Worm (Caenorhabditis elegans) whole organism, L4 larva: ENCODE measurements around the gene rog-1.

Experiments
- D1046.2 ChIP-seq: fragments of 200-800 bp; sonication (Bioruptor generic); IDR thresholded peaks from 2 replicates; pipeline ENCODE4 v1.3.6; 2022; ENCODE audit warnings: missing genetic modification characterization, missing compliant biosample characterization
- F10B5.3 ChIP-seq: sonication (generic microtip); optimal IDR thresholded peaks from 2 replicates; lab custom pipeline; 2016; ENCODE audit warnings: mild to moderate bottlenecking, missing genetic modification characterization, missing compliant biosample characterization
- F37D6.2 ChIP-seq: sonication (generic microtip); optimal IDR thresholded peaks from 2 replicates; lab custom pipeline; 2016; ENCODE audit warnings: mild to moderate bottlenecking, missing genetic modification characterization, missing compliant biosample characterization
- F44E2.7 ChIP-seq: fragments of 200-800 bp; sonication (Bioruptor generic); IDR thresholded peaks from 2 replicates; pipeline ENCODE4 v2.1.2; 2022; ENCODE audit warnings: missing genetic modification characterization, missing compliant biosample characterization
- F49E8.2 ChIP-seq: sonication (generic microtip); optimal IDR thresholded peaks from 2 replicates; lab custom pipeline; 2016; ENCODE audit warnings: missing compliant biosample characterization, mild to moderate bottlenecking, missing genetic modification characterization, borderline replicate concordance
- T20F7.1 ChIP-seq: fragments of 200-800 bp; sonication (Bioruptor generic); optimal IDR thresholded peaks from 2 replicates; lab custom pipeline; 2018; ENCODE audit warnings: mild to moderate bottlenecking, missing genetic modification characterization, missing compliant biosample characterization
- T26A8.4 ChIP-seq: fragments of 200-800 bp; sonication (Bioruptor generic); IDR thresholded peaks from 2 replicates; pipeline ENCODE4 v1.3.6; 2022; ENCODE audit warnings: missing genetic modification characterization, missing compliant biosample characterization
- Y105C5A.15 ChIP-seq: fragments of 200-800 bp; sonication (Bioruptor generic); IDR thresholded peaks from 2 replicates; pipeline ENCODE4 v1.3.6; 2022; ENCODE audit warnings: missing genetic modification characterization, missing compliant biosample characterization
- Y48G9A.11 ChIP-seq: fragments of 200-800 bp; sonication (Bioruptor generic); IDR thresholded peaks from 2 replicates; pipeline ENCODE4 v1.3.6; 2022; ENCODE audit warnings: missing genetic modification reagents, missing genetic modification characterization, missing compliant biosample characterization
- Y5F2A.4 ChIP-seq: fragments of 200-800 bp; sonication (Bioruptor generic); optimal IDR thresholded peaks from 2 replicates; lab custom pipeline; 2018; ENCODE audit warnings: mild to moderate bottlenecking, missing genetic modification characterization, missing compliant biosample characterization
- Y75B8A.6 ChIP-seq: fragments of 200-800 bp; sonication (Bioruptor generic); IDR thresholded peaks from 2 replicates; pipeline ENCODE4 v1.3.6; 2022; ENCODE audit warnings: missing genetic modification reagents, missing genetic modification characterization, missing compliant biosample characterization
- ZK337.2 ChIP-seq: fragments of 200-800 bp; sonication (Bioruptor generic); IDR thresholded peaks from 2 replicates; pipeline ENCODE4 v1.3.6; 2022; ENCODE audit warnings: missing genetic modification reagents, missing genetic modification characterization, missing compliant biosample characterization
- aly-2 ChIP-seq: sonication (generic microtip); optimal IDR thresholded peaks from 2 replicates; lab custom pipeline; 2018; ENCODE audit warnings: missing biosample characterization, missing genetic modification characterization
- ceh-28 ChIP-seq: fragments of 150-350 bp; optimal IDR thresholded peaks from 2 replicates; lab custom pipeline; 2014; ENCODE audit warnings: missing biosample characterization, missing genetic modification reagents, missing genetic modification characterization
- ceh-62 ChIP-seq: sonication (generic microtip); optimal IDR thresholded peaks from 2 replicates; lab custom pipeline; 2017; ENCODE audit warnings: missing biosample characterization, missing genetic modification characterization
- ces-1 ChIP-seq: fragments of 150-350 bp; sonication (generic microtip); optimal IDR thresholded peaks from 4 replicates; lab custom pipeline; 2014; ENCODE audit warnings: missing biosample characterization, missing genetic modification reagents, missing genetic modification characterization
- daf-16 ChIP-seq, 3 experiments: sonication (generic microtip); optimal IDR thresholded peaks; 2 replicates each; lab custom pipeline; 2016 to 2017; ENCODE audit warnings: missing genetic modification characterization in 3 of 3, missing genetic modification reagents in 3 of 3, mild to moderate bottlenecking in 2 of 3, missing compliant biosample characterization in 2 of 3, missing biosample characterization in 1 of 3, moderate library complexity in 1 of 3
- daf-19 ChIP-seq: fragments of 200-800 bp; sonication (Bioruptor generic); conservative IDR thresholded peaks from 2 replicates; pipeline ENCODE4 v1.3.6; 2022; ENCODE audit warnings: missing genetic modification characterization, missing compliant biosample characterization
- daf-8 ChIP-seq: fragments of 200-800 bp; sonication (Bioruptor generic); IDR thresholded peaks from 2 replicates; pipeline ENCODE4 v1.3.6; 2022; ENCODE audit warnings: missing genetic modification characterization, missing compliant biosample characterization
- dmd-6 ChIP-seq: fragments of 200-800 bp; sonication (Bioruptor generic); IDR thresholded peaks from 2 replicates; pipeline ENCODE4 v1.3.6; 2022; ENCODE audit warnings: missing genetic modification reagents, missing genetic modification characterization, missing compliant biosample characterization
- dpl-1 ChIP-seq: fragments of 150-350 bp; optimal IDR thresholded peaks from 2 replicates; lab custom pipeline; 2014; ENCODE audit warnings: missing biosample characterization, missing genetic modification reagents, missing genetic modification characterization
- dve-1 ChIP-seq: sonication (generic microtip); optimal IDR thresholded peaks from 2 replicates; lab custom pipeline; 2017; ENCODE audit warnings: antibody characterized with exemption, mild to moderate bottlenecking, missing genetic modification characterization, missing compliant biosample characterization; ENCODE audit not compliant: insufficient read depth
- fos-1 ChIP-seq: fragments of 150-350 bp; optimal IDR thresholded peaks from 2 replicates; lab custom pipeline; 2014; ENCODE audit warnings: missing biosample characterization, missing genetic modification characterization
- hlh-11 ChIP-seq: fragments of 200-800 bp; sonication (Bioruptor generic); optimal IDR thresholded peaks from 2 replicates; lab custom pipeline; 2018; ENCODE audit warnings: mild to moderate bottlenecking, missing genetic modification characterization, missing compliant biosample characterization
- hlh-30 ChIP-seq: sonication (generic microtip); optimal IDR thresholded peaks from 2 replicates; lab custom pipeline; 2017; ENCODE audit warnings: antibody characterized with exemption, mild to moderate bottlenecking, missing genetic modification characterization, missing compliant biosample characterization; ENCODE audit not compliant: insufficient read depth
- lin-15B ChIP-seq: fragments of 150-350 bp; sonication (generic microtip); optimal IDR thresholded peaks from 3 replicates; lab custom pipeline; 2014; ENCODE audit warnings: missing biosample characterization, missing genetic modification characterization
- lin-38 ChIP-seq: fragments of 200-800 bp; sonication (Bioruptor generic); IDR thresholded peaks from 2 replicates; pipeline ENCODE4 v1.3.6; 2022; ENCODE audit warnings: missing genetic modification reagents, missing genetic modification characterization, missing compliant biosample characterization
- lir-3 ChIP-seq: sonication (generic microtip); optimal IDR thresholded peaks from 2 replicates; lab custom pipeline; 2016; ENCODE audit warnings: mild to moderate bottlenecking, missing genetic modification characterization, missing compliant biosample characterization
- lsy-2 ChIP-seq, 2 experiments: fragments of 150-350 bp in 1 of 2; sonication (generic microtip) in 1 of 2; optimal IDR thresholded peaks; 2 replicates each; lab custom pipeline; 2014 to 2017; ENCODE audit warnings: missing biosample characterization in 2 of 2, missing genetic modification characterization in 2 of 2
- mdt-29 ChIP-seq: fragments of 200-800 bp; sonication (Bioruptor generic); IDR thresholded peaks from 2 replicates; pipeline ENCODE4 v1.3.6; 2022; ENCODE audit warnings: missing genetic modification reagents, missing genetic modification characterization, missing compliant biosample characterization
- mes-2 ChIP-seq: sonication (generic microtip); optimal IDR thresholded peaks from 2 replicates; lab custom pipeline; 2016; ENCODE audit warnings: missing genotype, mild to moderate bottlenecking, missing genetic modification characterization, missing compliant biosample characterization; ENCODE audit not compliant: poor library complexity, severe bottlenecking
- nhr-10 ChIP-seq: fragments of 150-350 bp; optimal IDR thresholded peaks from 2 replicates; lab custom pipeline; 2014; ENCODE audit warnings: missing biosample characterization, missing genetic modification characterization
- nhr-102 ChIP-seq: sonication (generic microtip); optimal IDR thresholded peaks from 2 replicates; lab custom pipeline; 2016; ENCODE audit warnings: mild to moderate bottlenecking, missing genetic modification characterization, moderate library complexity, missing compliant biosample characterization
- nhr-11 ChIP-seq: fragments of 150-350 bp; optimal IDR thresholded peaks from 2 replicates; lab custom pipeline; 2014; ENCODE audit warnings: missing biosample characterization, missing genetic modification characterization
- nhr-111 ChIP-seq: fragments of 200-800 bp; sonication (Bioruptor generic); optimal IDR thresholded peaks from 2 replicates; lab custom pipeline; 2018; ENCODE audit warnings: mild to moderate bottlenecking, missing genetic modification characterization, missing compliant biosample characterization
- nhr-28 ChIP-seq: fragments of 150-350 bp; optimal IDR thresholded peaks from 2 replicates; lab custom pipeline; 2014; ENCODE audit warnings: missing biosample characterization, missing genetic modification characterization
- nhr-41 ChIP-seq: fragments of 200-800 bp; sonication (Bioruptor generic); IDR thresholded peaks from 2 replicates; pipeline ENCODE4 v1.3.6; 2022; ENCODE audit warnings: missing genetic modification reagents, missing genetic modification characterization, missing compliant biosample characterization
- nhr-6 ChIP-seq: fragments of 150-350 bp; optimal IDR thresholded peaks from 2 replicates; lab custom pipeline; 2014; ENCODE audit warnings: missing biosample characterization, missing genetic modification characterization
- rbr-2 ChIP-seq: sonication (generic microtip); optimal IDR thresholded peaks from 2 replicates; lab custom pipeline; 2016; ENCODE audit warnings: missing genotype, missing genetic modification characterization, missing compliant biosample characterization
- saeg-2 ChIP-seq: fragments of 200-800 bp; sonication (Bioruptor generic); IDR thresholded peaks from 2 replicates; pipeline ENCODE4 v1.3.6; 2022; ENCODE audit warnings: missing genetic modification reagents, missing genetic modification characterization, missing compliant biosample characterization
- sdz-12 ChIP-seq: fragments of 200-800 bp; sonication (Bioruptor generic); optimal IDR thresholded peaks from 2 replicates; lab custom pipeline; 2018; ENCODE audit warnings: mild to moderate bottlenecking, missing genetic modification characterization, missing compliant biosample characterization
- skn-1 ChIP-seq: fragments of 150-350 bp; optimal IDR thresholded peaks from 2 replicates; lab custom pipeline; 2014; ENCODE audit warnings: missing biosample characterization, missing genetic modification characterization
- snpc-4 ChIP-seq: fragments of 150-350 bp; optimal IDR thresholded peaks from 2 replicates; lab custom pipeline; 2014; ENCODE audit warnings: missing biosample characterization, missing genetic modification characterization
- spr-1 ChIP-seq: sonication (generic microtip); optimal IDR thresholded peaks from 2 replicates; lab custom pipeline; 2016; ENCODE audit warnings: mild to moderate bottlenecking, missing genetic modification characterization, missing compliant biosample characterization
- tra-1 ChIP-seq: fragments of 200-800 bp; sonication (Bioruptor generic); IDR thresholded peaks from 2 replicates; pipeline ENCODE4 v1.3.6; 2022; ENCODE audit warnings: missing genetic modification reagents, missing genetic modification characterization, missing compliant biosample characterization
- zfp-3 ChIP-seq: fragments of 200-800 bp; sonication (Bioruptor generic); conservative IDR thresholded peaks from 2 replicates; pipeline ENCODE4 v1.3.6; 2022; ENCODE audit warnings: missing genetic modification reagents, missing genetic modification characterization, missing compliant biosample characterization
- zip-2 ChIP-seq: fragments of 150-350 bp; optimal IDR thresholded peaks from 2 replicates; lab custom pipeline; 2014; ENCODE audit warnings: missing biosample characterization, missing genetic modification characterization

Gene rog-1

DNA sequence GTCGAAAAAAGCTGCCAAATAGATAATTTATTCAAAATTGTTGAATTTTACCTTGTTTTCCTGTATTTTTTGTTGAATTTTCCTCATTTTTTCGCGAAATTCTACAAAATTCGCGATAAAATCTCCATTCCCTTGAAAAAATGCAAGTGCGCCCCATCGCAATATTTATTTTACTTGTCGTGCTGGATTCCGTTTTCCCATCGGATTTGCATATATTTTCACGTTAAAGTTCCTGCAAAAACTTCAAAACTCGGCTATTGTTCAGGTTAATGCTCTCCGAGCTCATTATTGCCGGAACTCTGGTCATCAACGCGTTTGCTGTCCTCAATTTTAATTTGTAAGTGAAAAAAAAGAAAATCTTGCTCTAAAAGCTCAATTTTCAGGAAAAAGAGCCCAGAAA is 28.3 kb upstream of the rog-1 start, which contains the start of the genes Y51H7C.41 and cogc-4 (continued):
- TF ChIP-seq aly-2 (no peak), Y75B8A.6 (GFP tag; lab: Robert Waterston, UW) (no peak), ZK337.2 (no peak), lin-38 (GFP tag; lab: Robert Waterston, UW) (peak; percentile 55), lin-15B (tag; lab: Kevin White, UChicago) (no peak)

DNA sequence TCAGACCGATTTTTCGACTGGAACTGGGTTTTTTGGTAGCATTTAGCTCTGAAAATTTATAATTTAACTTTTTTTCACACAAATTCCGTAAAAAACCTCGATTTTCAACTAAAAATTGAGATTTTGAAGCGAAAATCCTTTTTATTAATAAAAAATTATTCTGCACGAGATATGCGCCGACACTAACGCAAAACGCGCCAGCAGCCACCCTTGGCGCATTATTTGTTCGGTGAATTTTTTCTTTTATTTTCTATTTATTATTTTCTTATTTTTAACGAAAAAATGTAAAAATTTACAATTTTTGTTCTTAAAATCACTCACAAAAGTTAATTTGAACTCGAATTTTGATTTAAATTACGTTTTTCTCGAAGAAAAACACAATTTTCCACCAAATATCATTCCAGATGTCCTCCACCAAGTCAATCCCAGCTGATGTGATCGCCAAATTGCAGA is 27.4 kb upstream of the rog-1 start, which contains the start of gene Y51H7C.7:
Y51H7C.7 (plus strand) TSS at position 403 of the 453 bp plus-strand sequence.
- TF ChIP-seq dpl-1 (GFP tag; lab: Kevin White, UChicago): peak; percentile 70
- TF ChIP-seq mes-2 (tag; lab: Kevin White, UChicago): peak; percentile 84
- peak; percentile 39 for TF ChIP-seq spr-1
- TF ChIP-seq ZK337.2: no peak
- peak; percentile 8 for TF ChIP-seq F49E8.2 (tag; lab: Kevin White, UChicago)
- peak; percentile 27; the same call in 1 of the 2 replicates for TF ChIP-seq dmd-6 (GFP tag; lab: Robert Waterston, UW)
- no peak for TF ChIP-seq Y5F2A.4 (GFP tag; lab: Kevin White, UChicago)
- peak; percentile 44 for TF ChIP-seq F37D6.2 (tag; lab: Kevin White, UChicago)
- no peak for TF ChIP-seq nhr-111 (GFP tag; lab: Kevin White, UChicago)
- TF ChIP-seq nhr-28 (tag; lab: Kevin White, UChicago): peak; percentile 28
- TF ChIP-seq Y48G9A.11 (GFP tag; lab: Robert Waterston, UW): peak; percentile 50; the same call in 1 of the 2 replicates
- TF ChIP-seq rbr-2: peak; percentile 51
- TF ChIP-seq, all 104 proteins: peak for 9

DNA sequence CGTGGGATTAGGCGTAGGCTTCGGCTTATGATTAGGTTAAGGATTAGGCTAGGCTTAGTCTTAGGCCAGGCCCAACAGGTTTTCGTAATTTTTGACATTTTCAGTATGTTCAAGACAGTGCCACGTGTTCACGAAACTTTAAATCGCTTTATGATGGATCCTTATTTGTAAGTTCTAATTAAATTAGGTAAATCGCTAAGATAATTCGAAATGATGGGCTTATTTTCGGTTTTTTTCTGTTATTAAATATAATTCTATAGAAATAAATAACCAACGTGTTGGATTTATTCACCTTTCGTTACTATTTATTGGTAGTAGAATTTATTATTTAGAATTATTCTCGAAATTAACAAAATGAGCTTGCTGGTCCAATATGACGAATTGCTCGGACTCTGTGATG is 26.7 kb upstream of the rog-1 start, which contains the start of gene Y51H7C.8:
Y51H7C.8 (plus strand) TSS at position 301 of the 400 bp plus-strand sequence.
- no peak for TF ChIP-seq zfp-3 (GFP tag; lab: Robert Waterston, UW)
- no peak for TF ChIP-seq hlh-30 (tag; lab: Kevin White, UChicago)
- no peak for TF ChIP-seq ces-1
- TF ChIP-seq skn-1 (tag; lab: Kevin White, UChicago): no peak
- no peak for TF ChIP-seq nhr-10 (tag; lab: Kevin White, UChicago)
- TF ChIP-seq tra-1: no peak
- no peak for TF ChIP-seq T20F7.1 (GFP tag; lab: Kevin White, UChicago)
- no peak for TF ChIP-seq daf-16 (GFP tag; optimal IDR thresholded peaks at IDR 0.05; lab: Kevin White, UChicago)
- no peak for TF ChIP-seq daf-16 (tag; optimal IDR thresholded peaks at IDR 0.05; lab: Kevin White, UChicago)
- no peak for TF ChIP-seq daf-8
- TF ChIP-seq hlh-11 (tag; lab: Kevin White, UChicago): no peak
- no peak for TF ChIP-seq sdz-12 (GFP tag; lab: Kevin White, UChicago)
- no peak for TF ChIP-seq T26A8.4
- no peak for TF ChIP-seq nhr-102 (tag; lab: Kevin White, UChicago)
- no peak for TF ChIP-seq nhr-6
- TF ChIP-seq F44E2.7 (GFP tag; lab: Robert Waterston, UW): no peak
- no peak for TF ChIP-seq saeg-2
- TF ChIP-seq Y48G9A.11 (GFP tag; lab: Robert Waterston, UW): no peak
- no peak for TF ChIP-seq lsy-2 (tag; optimal IDR thresholded peaks at IDR 0.05; lab: Kevin White, UChicago)
- no peak for TF ChIP-seq nhr-41 (GFP tag; lab: Robert Waterston, UW)
- no peak for TF ChIP-seq D1046.2

DNA sequence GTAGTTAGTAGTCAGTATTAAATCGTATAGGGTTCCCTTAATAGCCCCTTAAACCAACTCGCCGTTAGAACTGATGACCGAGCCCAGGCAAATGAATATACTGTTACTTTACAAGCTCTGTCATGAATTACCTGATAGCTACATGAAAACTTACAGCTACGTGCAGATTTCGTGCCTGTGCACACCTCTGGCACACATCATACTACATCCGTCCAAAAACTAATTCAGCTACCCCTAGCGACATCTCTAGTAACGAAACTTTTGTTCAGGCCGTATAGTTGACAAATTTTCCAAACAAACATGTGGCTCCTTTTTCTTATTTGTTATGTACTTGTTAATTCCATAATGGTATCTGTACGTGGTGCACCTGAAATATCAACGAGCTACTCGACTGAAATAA is 25.3 kb upstream of the rog-1 start, which contains the start of gene F54D12.1:
F54D12.1 (plus strand) TSS at position 301 of the 400 bp plus-strand sequence.
- no peak for TF ChIP-seq F49E8.2 (tag; lab: Kevin White, UChicago)
- TF ChIP-seq hlh-30 (tag; lab: Kevin White, UChicago): no peak
- no peak for TF ChIP-seq dve-1
- TF ChIP-seq snpc-4: no peak
- TF ChIP-seq Y105C5A.15: no peak
- no peak for TF ChIP-seq zip-2 (tag; lab: Kevin White, UChicago)
- no peak for TF ChIP-seq nhr-11 (tag; lab: Kevin White, UChicago)
- no peak for TF ChIP-seq ceh-28 (tag; lab: Kevin White, UChicago)
- no peak for TF ChIP-seq mdt-29 (GFP tag; lab: Robert Waterston, UW)
- no peak for TF ChIP-seq fos-1 (tag; lab: Kevin White, UChicago)
- no peak for TF ChIP-seq ceh-62
- no peak for TF ChIP-seq lir-3 (tag; lab: Kevin White, UChicago)
- TF ChIP-seq F10B5.3 (tag; lab: Kevin White, UChicago): no peak
- TF ChIP-seq daf-19 (GFP tag; lab: Robert Waterston, UW): no peak
- TF ChIP-seq nhr-6: no peak
